Fruit fly (Drosophila melanogaster) whole organism: ENCODE data around the gene CG7408.

Experiments used
- CG8478 ChIP-seq: fragments of >200 bp; optimal IDR thresholded peaks from 2 replicates; lab custom pipeline; 2018; ENCODE audit warnings: inconsistent platforms
- EcR ChIP-seq, 2 experiments: fragments of >200 bp; optimal IDR thresholded peaks; 2 replicates each; lab custom pipeline; 2017; ENCODE audit warnings: missing biosample characterization in 2 of 2, missing genetic modification characterization in 2 of 2, missing genetic modification reagents in 2 of 2
- psq ChIP-seq: fragments of >200 bp; optimal IDR thresholded peaks from 2 replicates; lab custom pipeline; 2017
- usp ChIP-seq: fragments of >200 bp; optimal IDR thresholded peaks from 2 replicates; lab custom pipeline; 2017; ENCODE audit warnings: missing biosample characterization, missing genetic modification characterization, mixed read lengths

DNA sequence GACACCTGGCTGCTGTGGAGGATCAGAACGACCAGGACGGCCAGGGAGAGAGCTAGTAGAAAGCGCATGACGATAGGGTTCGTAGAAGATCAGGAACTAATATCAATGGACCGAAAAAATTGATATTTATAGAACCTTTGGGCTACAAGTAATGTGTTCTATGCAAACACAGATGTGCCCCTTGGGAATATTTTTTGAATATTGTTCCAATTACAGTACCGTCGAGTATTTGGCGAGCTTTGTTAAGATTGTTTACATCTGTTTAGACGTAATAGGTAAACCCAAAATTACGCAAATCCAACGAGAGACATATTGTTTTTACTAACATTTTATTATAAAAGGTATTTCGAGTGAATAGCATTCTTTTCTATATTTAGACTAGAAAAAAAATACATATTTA is 43.8 kb upstream of the CG7408 start, which contains the start of gene CG32189:
- TF ChIP-seq CG8478 (lab: Kevin White, UChicago) (no peak), usp (GFP tag; lab: Kevin White, UChicago) (no peak), psq (lab: Kevin White, UChicago) (no peak), EcR (GFP tag; optimal IDR thresholded peaks at IDR 0.05; lab: Kevin White, UChicago) (no peak)
